Worm (Caenorhabditis elegans) whole organism, L2 larva: ENCODE results near the gene aldo-1.

ENCODE experiments used
- R02D3.7 ChIP-seq: fragments of 150-350 bp; optimal IDR thresholded peaks from 2 replicates; lab custom pipeline; 2014; ENCODE audit warnings: missing biosample characterization, missing genetic modification characterization
- ceh-16 ChIP-seq: fragments of 150-350 bp; optimal IDR thresholded peaks from 2 replicates; lab custom pipeline; 2014; ENCODE audit warnings: missing biosample characterization, missing genetic modification characterization
- lin-39 ChIP-seq: fragments of 150-350 bp; optimal IDR thresholded peaks from 2 replicates; lab custom pipeline; 2014; ENCODE audit warnings: missing biosample characterization, missing genetic modification reagents, missing genetic modification characterization
- nhr-11 ChIP-seq: fragments of 150-350 bp; optimal IDR thresholded peaks from 2 replicates; lab custom pipeline; 2014; ENCODE audit warnings: missing biosample characterization, missing genetic modification characterization
- nhr-77 ChIP-seq: fragments of 150-350 bp; optimal IDR thresholded peaks from 2 replicates; lab custom pipeline; 2014; ENCODE audit warnings: missing biosample characterization, missing genetic modification characterization
- sem-4 ChIP-seq: fragments of 150-350 bp; optimal IDR thresholded peaks from 2 replicates; lab custom pipeline; 2014; ENCODE audit warnings: missing biosample characterization, missing genetic modification reagents, missing genetic modification characterization
- skn-1 ChIP-seq: sonication (generic microtip); optimal IDR thresholded peaks from 2 replicates; lab custom pipeline; 2017; ENCODE audit warnings: missing biosample characterization, missing genetic modification characterization
- unc-62 ChIP-seq: fragments of 150-350 bp; optimal IDR thresholded peaks from 2 replicates; lab custom pipeline; 2014; ENCODE audit warnings: missing biosample characterization, missing genetic modification reagents, missing genetic modification characterization
- ztf-11 ChIP-seq: sonication (generic microtip); optimal IDR thresholded peaks from 2 replicates; lab custom pipeline; 2017; ENCODE audit warnings: missing biosample characterization, missing genetic modification characterization

- TF ChIP-seq ceh-16 (tag; lab: Kevin White, UChicago), result no peak
- no peak for TF ChIP-seq nhr-11 (tag; lab: Kevin White, UChicago)
- TF ChIP-seq nhr-77 (tag; lab: Kevin White, UChicago), result no peak
- TF ChIP-seq R02D3.7, result no peak
- TF ChIP-seq skn-1 (tag; lab: Kevin White, UChicago), result no peak
- TF ChIP-seq unc-62 (GFP tag; lab: Kevin White, UChicago), result no peak
- TF ChIP-seq ztf-11 (tag; lab: Kevin White, UChicago), result no peak
- no peak for TF ChIP-seq sem-4
- no peak for TF ChIP-seq lin-39
Observed at ce11 chrIII:13563000-13563522, 1.7 kb downstream of the aldo-1 start, which contains the start of gene T05D4.2.
